Worm (Caenorhabditis elegans) whole organism, young adult: Measurements from ENCODE around the gene pdhk-2.

Source experiments
- K12H6.12 ChIP-seq: fragments of 200-800 bp; sonication (Bioruptor generic); optimal IDR thresholded peaks from 2 replicates; lab custom pipeline; 2018; ENCODE audit warnings: mild to moderate bottlenecking, missing genetic modification characterization, missing compliant biosample characterization
- hlh-26 ChIP-seq: fragments of 200-800 bp; sonication (Bioruptor generic); conservative IDR thresholded peaks from 2 replicates; pipeline ENCODE4 v1.3.6; 2022; ENCODE audit warnings: missing genetic modification reagents, missing genetic modification characterization, missing compliant biosample characterization
- rec-8 ChIP-seq, 2 experiments: sonication (generic microtip); optimal IDR thresholded peaks; 2 replicates each; lab custom pipeline; 2016; ENCODE audit warnings: mild to moderate bottlenecking in 2 of 2, missing genetic modification characterization in 2 of 2, missing genetic modification reagents in 2 of 2, missing genotype in 2 of 2, missing biosample characterization in 1 of 2, missing compliant biosample characterization in 1 of 2, moderate library complexity in 1 of 2
- unc-62 ChIP-seq: fragments of 150-350 bp; optimal IDR thresholded peaks from 2 replicates; lab custom pipeline; 2014; ENCODE audit warnings: missing biosample characterization, missing genetic modification reagents, missing genetic modification characterization

ce11 chrIII:8704765-8705164, 36.4 kb downstream of the pdhk-2 start, which contains the start of gene B0303.16:
- no peak for TF ChIP-seq hlh-26 (GFP tag; lab: Robert Waterston, UW)
- TF ChIP-seq unc-62 (GFP tag; lab: Kevin White, UChicago) = no peak
- TF ChIP-seq K12H6.12 (tag; lab: Kevin White, UChicago) = no peak
- no peak for TF ChIP-seq rec-8 (tag; optimal IDR thresholded peaks at IDR 0.05; lab: Kevin White, UChicago)
